Worm (Caenorhabditis elegans) whole organism, L3 larva: ENCODE measurements around the gene dnc-2.

Source experiments
- R02D3.7 ChIP-seq: fragments of 150-350 bp; optimal IDR thresholded peaks from 2 replicates; lab custom pipeline; 2014; ENCODE audit warnings: missing biosample characterization, missing genetic modification characterization
- ZK546.5 ChIP-seq: sonication (generic microtip); optimal IDR thresholded peaks from 2 replicates; lab custom pipeline; 2017; ENCODE audit warnings: missing biosample characterization, missing genetic modification characterization
- aly-2 ChIP-seq: fragments of 150-350 bp; optimal IDR thresholded peaks from 2 replicates; lab custom pipeline; 2014; ENCODE audit warnings: missing biosample characterization, missing genetic modification characterization
- ama-1 ChIP-seq: fragments of 150-350 bp; optimal IDR thresholded peaks from 2 replicates; lab custom pipeline; 2018
- ceh-16 ChIP-seq: sonication (generic microtip); optimal IDR thresholded peaks from 2 replicates; lab custom pipeline; 2017; ENCODE audit warnings: missing biosample characterization, missing genetic modification characterization
- ceh-28 ChIP-seq: fragments of 150-350 bp; optimal IDR thresholded peaks from 2 replicates; lab custom pipeline; 2014; ENCODE audit warnings: missing biosample characterization, missing genetic modification reagents, missing genetic modification characterization
- ceh-82 ChIP-seq: fragments of 150-350 bp; optimal IDR thresholded peaks from 2 replicates; lab custom pipeline; 2014; ENCODE audit warnings: missing biosample characterization, missing genetic modification characterization
- ceh-9 ChIP-seq: sonication (generic microtip); optimal IDR thresholded peaks from 2 replicates; lab custom pipeline; 2018; ENCODE audit warnings: missing biosample characterization, missing genetic modification characterization
- daf-12 ChIP-seq: fragments of 150-350 bp; optimal IDR thresholded peaks from 2 replicates; lab custom pipeline; 2014; ENCODE audit warnings: missing biosample characterization, missing genetic modification reagents, missing genetic modification characterization
- egl-27 ChIP-seq: sonication (generic microtip); optimal IDR thresholded peaks from 4 replicates; lab custom pipeline; 2017; ENCODE audit warnings: missing biosample characterization, missing genetic modification reagents, missing genetic modification characterization
- egl-5 ChIP-seq: fragments of 150-350 bp; optimal IDR thresholded peaks from 2 replicates; lab custom pipeline; 2017; ENCODE audit warnings: missing biosample characterization, missing genetic modification reagents, missing genetic modification characterization, inconsistent platforms
- elt-1 ChIP-seq: fragments of 150-350 bp; optimal IDR thresholded peaks from 2 replicates; lab custom pipeline; 2014; ENCODE audit warnings: missing biosample characterization, missing genetic modification characterization
- elt-2 ChIP-seq: sonication (generic microtip); optimal IDR thresholded peaks from 2 replicates; lab custom pipeline; 2016; ENCODE audit warnings: missing genetic modification reagents, mild to moderate bottlenecking, missing genetic modification characterization, missing compliant biosample characterization
- elt-3 ChIP-seq, 3 experiments: fragments of 150-350 bp in 1 of 3; sonication (generic microtip) in 2 of 3; optimal IDR thresholded peaks; 2 replicates in 2 of 3; 4 replicates in 1 of 3; lab custom pipeline; 2014 to 2017; ENCODE audit warnings: missing biosample characterization in 3 of 3, missing genetic modification characterization in 3 of 3
- eor-1 ChIP-seq, 2 experiments: fragments of 150-350 bp; optimal IDR thresholded peaks; 2 replicates each; lab custom pipeline; 2014 to 2018; ENCODE audit warnings: missing biosample characterization in 2 of 2, missing genetic modification characterization in 2 of 2
- fkh-10 ChIP-seq: sonication (generic microtip); optimal IDR thresholded peaks from 2 replicates; lab custom pipeline; 2017; ENCODE audit warnings: missing biosample characterization, missing genetic modification reagents, missing genetic modification characterization
- fkh-2 ChIP-seq: fragments of 150-350 bp; optimal IDR thresholded peaks from 2 replicates; lab custom pipeline; 2014; ENCODE audit warnings: missing biosample characterization, missing genetic modification reagents, missing genetic modification characterization
- fos-1 ChIP-seq: fragments of 150-350 bp; optimal IDR thresholded peaks from 2 replicates; lab custom pipeline; 2014; ENCODE audit warnings: missing biosample characterization, missing genetic modification characterization
- hmg-11 ChIP-seq: sonication (generic microtip); optimal IDR thresholded peaks from 2 replicates; lab custom pipeline; 2016; ENCODE audit warnings: missing genetic modification characterization, missing compliant biosample characterization
- jun-1 ChIP-seq: fragments of 150-350 bp; optimal IDR thresholded peaks from 2 replicates; lab custom pipeline; 2014; ENCODE audit warnings: missing biosample characterization, missing genetic modification reagents, missing genetic modification characterization
- lin-15B ChIP-seq: fragments of 150-350 bp; optimal IDR thresholded peaks from 2 replicates; lab custom pipeline; 2014; ENCODE audit warnings: missing biosample characterization, missing genetic modification characterization
- lin-39 ChIP-seq: fragments of 150-350 bp; optimal IDR thresholded peaks from 2 replicates; lab custom pipeline; 2018; ENCODE audit warnings: missing biosample characterization, missing genetic modification reagents, missing genetic modification characterization
- lsy-12 ChIP-seq: sonication (generic microtip); optimal IDR thresholded peaks from 2 replicates; lab custom pipeline; 2016; ENCODE audit warnings: mild to moderate bottlenecking, missing genetic modification characterization, missing compliant biosample characterization
- mdl-1 ChIP-seq: fragments of 150-350 bp; optimal IDR thresholded peaks from 2 replicates; lab custom pipeline; 2014; ENCODE audit warnings: missing biosample characterization, missing genetic modification characterization
- mml-1 ChIP-seq: fragments of 150-350 bp; sonication (generic microtip); optimal IDR thresholded peaks from 3 replicates; lab custom pipeline; 2014; ENCODE audit warnings: missing biosample characterization, missing genetic modification characterization
- nfya-1 ChIP-seq: sonication (generic microtip); optimal IDR thresholded peaks from 2 replicates; lab custom pipeline; 2017; ENCODE audit warnings: missing genetic modification characterization, mild to moderate bottlenecking, missing compliant biosample characterization, antibody characterized with exemption, moderate library complexity; ENCODE audit not compliant: insufficient read depth
- nhr-11 ChIP-seq: fragments of 150-350 bp; optimal IDR thresholded peaks from 2 replicates; lab custom pipeline; 2014; ENCODE audit warnings: missing biosample characterization, missing genetic modification characterization
- nhr-12 ChIP-seq: fragments of 150-350 bp; optimal IDR thresholded peaks from 2 replicates; lab custom pipeline; 2014; ENCODE audit warnings: missing biosample characterization, missing genetic modification characterization
- nhr-23 ChIP-seq: fragments of 150-350 bp; optimal IDR thresholded peaks from 2 replicates; lab custom pipeline; 2014; ENCODE audit warnings: missing biosample characterization, missing genetic modification reagents, missing genetic modification characterization
- nhr-237 ChIP-seq: fragments of 150-350 bp; optimal IDR thresholded peaks from 2 replicates; lab custom pipeline; 2014; ENCODE audit warnings: missing biosample characterization, missing genetic modification characterization
- nhr-25 ChIP-seq: sonication (generic microtip); optimal IDR thresholded peaks from 2 replicates; lab custom pipeline; 2017; ENCODE audit warnings: missing biosample characterization, missing genetic modification characterization
- nhr-28 ChIP-seq: fragments of 150-350 bp; optimal IDR thresholded peaks from 2 replicates; lab custom pipeline; 2014; ENCODE audit warnings: missing biosample characterization, missing genetic modification characterization
- nhr-43 ChIP-seq: sonication (generic microtip); optimal IDR thresholded peaks from 2 replicates; lab custom pipeline; 2016; ENCODE audit warnings: mild to moderate bottlenecking, missing genetic modification characterization, missing compliant biosample characterization; ENCODE audit not compliant: poor library complexity, severe bottlenecking
- nhr-67 ChIP-seq: fragments of 150-350 bp; optimal IDR thresholded peaks from 2 replicates; lab custom pipeline; 2014; ENCODE audit warnings: missing biosample characterization, missing genetic modification characterization
- nhr-76 ChIP-seq: fragments of 150-350 bp; sonication (generic microtip); optimal IDR thresholded peaks from 5 replicates; lab custom pipeline; 2014; ENCODE audit warnings: missing biosample characterization, missing genetic modification characterization
- nhr-77 ChIP-seq: fragments of 150-350 bp; optimal IDR thresholded peaks from 2 replicates; lab custom pipeline; 2014; ENCODE audit warnings: missing biosample characterization, missing genetic modification characterization
- pha-4 ChIP-seq: fragments of 150-350 bp; optimal IDR thresholded peaks from 2 replicates; lab custom pipeline; 2014; ENCODE audit warnings: missing biosample characterization, missing genetic modification reagents, missing genetic modification characterization
- pqm-1 ChIP-seq: fragments of 150-350 bp; optimal IDR thresholded peaks from 2 replicates; lab custom pipeline; 2017; ENCODE audit warnings: missing biosample characterization, missing genetic modification characterization, inconsistent platforms
- sea-2 ChIP-seq: fragments of 150-350 bp; sonication (generic microtip); optimal IDR thresholded peaks from 4 replicates; lab custom pipeline; 2014; ENCODE audit warnings: missing biosample characterization, missing genetic modification reagents, missing genetic modification characterization
- skn-1 ChIP-seq: fragments of 150-350 bp; optimal IDR thresholded peaks from 2 replicates; lab custom pipeline; 2014; ENCODE audit warnings: missing biosample characterization, missing genetic modification characterization
- snpc-4 ChIP-seq: fragments of 150-350 bp; optimal IDR thresholded peaks from 2 replicates; lab custom pipeline; 2014; ENCODE audit warnings: missing biosample characterization, missing genetic modification characterization
- tbx-2 ChIP-seq: sonication (generic microtip); optimal IDR thresholded peaks from 2 replicates; lab custom pipeline; 2016; ENCODE audit warnings: mild to moderate bottlenecking, missing genetic modification characterization, missing compliant biosample characterization
- unc-39 ChIP-seq: sonication (generic microtip); optimal IDR thresholded peaks from 4 replicates; lab custom pipeline; 2017; ENCODE audit warnings: missing biosample characterization, missing genetic modification characterization
- unc-62 ChIP-seq: fragments of 150-350 bp; sonication (generic microtip); optimal IDR thresholded peaks from 4 replicates; lab custom pipeline; 2014; ENCODE audit warnings: missing biosample characterization, missing genetic modification reagents, missing genetic modification characterization
- zag-1 ChIP-seq: fragments of 150-350 bp; optimal IDR thresholded peaks from 2 replicates; lab custom pipeline; 2014; ENCODE audit warnings: missing biosample characterization, missing genetic modification characterization
- ztf-11 ChIP-seq: fragments of 150-350 bp; optimal IDR thresholded peaks from 2 replicates; lab custom pipeline; 2014; ENCODE audit warnings: missing biosample characterization, missing genetic modification characterization
- ztf-4 ChIP-seq: fragments of 150-350 bp; optimal IDR thresholded peaks from 2 replicates; lab custom pipeline; 2014; ENCODE audit warnings: missing biosample characterization, missing genetic modification characterization

Gene dnc-2

DNA sequence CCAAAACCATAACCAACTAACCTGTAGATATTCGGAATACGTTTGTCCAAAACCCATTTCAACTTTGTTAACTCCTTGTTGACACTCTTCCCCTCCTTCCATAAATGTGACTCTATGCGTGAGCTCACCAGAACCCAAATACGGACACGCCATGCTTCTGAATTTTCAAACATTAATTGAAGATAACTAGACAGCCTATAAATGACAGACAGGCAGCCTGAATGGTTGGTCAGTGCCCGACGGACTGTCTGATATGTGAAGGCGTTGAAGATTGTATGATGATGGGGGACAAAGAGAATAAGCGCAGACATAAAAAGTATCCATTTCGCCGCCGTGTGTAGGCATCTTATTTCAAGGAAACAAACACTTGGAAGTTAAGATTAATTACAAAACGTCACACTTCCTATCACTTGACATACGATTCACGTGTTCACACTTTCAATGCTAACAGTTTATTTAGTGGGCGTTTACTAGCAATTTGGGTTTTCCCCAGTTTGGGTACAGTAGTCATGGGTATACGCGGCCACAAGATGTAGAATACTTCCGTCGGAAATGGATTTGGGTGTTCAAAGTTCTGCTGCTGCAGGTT is 5.7 kb downstream of the dnc-2 start, which contains the start of the genes tdo-2 and C28H8.2:
Gene tdo-2 (minus strand): TSS at position 157 of the 589 bp plus-strand sequence.
Gene C28H8.2 (plus strand): TSS at position 524 of the 589 bp plus-strand sequence.
- TF ChIP-seq nhr-23 (tag; lab: Kevin White, UChicago): peak; percentile 96
- peak; percentile 95 for TF ChIP-seq nhr-25 (tag; lab: Kevin White, UChicago)
- no peak for TF ChIP-seq fos-1 (tag; lab: Kevin White, UChicago)
- peak; percentile 69 for TF ChIP-seq unc-62 (GFP tag; lab: Kevin White, UChicago)
- TF ChIP-seq ceh-28 (tag; lab: Kevin White, UChicago): peak; percentile 36
- TF ChIP-seq skn-1 (tag; lab: Kevin White, UChicago): no peak
- peak; percentile 69 for TF ChIP-seq lsy-12 (tag; lab: Kevin White, UChicago)
- peak; percentile 44 for TF ChIP-seq mdl-1 (tag; lab: Kevin White, UChicago)
- no peak for TF ChIP-seq nhr-76 (tag; lab: Kevin White, UChicago)
- peak in 2 of 3 experiments; percentile 74 to 81 for TF ChIP-seq elt-3 (tag; optimal IDR thresholded peaks at IDR 0.05; lab: Kevin White, UChicago)
- peak; percentile 87 for TF ChIP-seq nhr-43 (tag; lab: Kevin White, UChicago)
- peak; percentile 28 for TF ChIP-seq jun-1
- TF ChIP-seq nfya-1 (tag; lab: Kevin White, UChicago): peak; percentile 47
- TF ChIP-seq, all 47 proteins: peak for 10

DNA sequence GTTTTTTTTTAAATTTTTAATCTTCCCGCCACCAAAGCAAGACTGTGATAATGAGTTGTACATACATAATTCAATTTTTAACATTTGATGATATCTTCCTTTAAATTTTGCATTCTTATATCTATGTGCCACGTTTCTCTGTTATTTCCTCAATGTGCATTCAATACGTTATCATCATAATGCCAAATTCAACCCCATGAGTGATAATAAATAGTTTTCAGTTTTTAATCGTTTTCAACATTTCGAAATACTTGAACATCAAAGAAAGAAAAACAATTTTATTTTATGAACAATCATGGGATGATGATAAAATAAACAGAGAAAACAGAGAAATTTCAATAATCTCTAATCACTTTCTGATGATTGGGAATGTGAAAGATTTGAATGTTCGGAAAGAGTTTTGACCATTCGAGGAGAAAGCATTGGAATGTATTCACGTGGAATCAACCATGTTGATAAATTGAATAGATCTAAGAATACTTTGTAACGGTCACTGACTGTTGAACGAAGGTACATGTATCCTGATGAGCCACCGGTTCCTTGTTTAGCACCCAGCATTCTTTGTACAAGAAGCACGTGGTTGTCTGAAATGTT is 8.1 kb downstream of the dnc-2 start:
- TF ChIP-seq tbx-2 (tag; lab: Kevin White, UChicago) (no peak), nhr-43 (tag; lab: Kevin White, UChicago) (peak; percentile 16), elt-1 (no peak), elt-2 (tag; lab: Kevin White, UChicago) (peak; percentile 87), unc-39 (tag; lab: Kevin White, UChicago) (no peak), lsy-12 (tag; lab: Kevin White, UChicago) (peak; percentile 40), pqm-1 (tag; lab: Kevin White, UChicago) (peak; percentile 42), eor-1 (tag; optimal IDR thresholded peaks at IDR 0.05; lab: Kevin White, UChicago) (no peak), fos-1 (tag; lab: Kevin White, UChicago) (peak; percentile 18), zag-1 (tag; lab: Kevin White, UChicago) (no peak), ceh-82 (tag; lab: Kevin White, UChicago) (no peak), nfya-1 (tag; lab: Kevin White, UChicago) (no peak), sea-2 (GFP tag; lab: Kevin White, UChicago) (no peak), nhr-67 (tag; lab: Kevin White, UChicago) (no peak), snpc-4 (tag; lab: Kevin White, UChicago) (no peak), hmg-11 (tag; lab: Kevin White, UChicago) (no peak), fkh-2 (tag; lab: Kevin White, UChicago) (no peak), mdl-1 (tag; lab: Kevin White, UChicago) (no peak), skn-1 (tag; lab: Kevin White, UChicago) (peak; percentile 92), pha-4 (peak; percentile 41), jun-1 (no peak), unc-62 (GFP tag; lab: Kevin White, UChicago) (no peak), egl-5 (tag; lab: Kevin White, UChicago) (no peak), ztf-4 (tag; lab: Kevin White, UChicago) (peak; percentile 24), ceh-28 (tag; lab: Kevin White, UChicago) (peak; percentile 37), elt-3 (tag; optimal IDR thresholded peaks at IDR 0.05; lab: Kevin White, UChicago) (no peak), nhr-77 (tag; lab: Kevin White, UChicago) (no peak), lin-15B (tag; lab: Kevin White, UChicago) (no peak), lin-39 (tag; lab: Kevin White, UChicago) (no peak), nhr-237 (no peak), daf-12 (tag; lab: Kevin White, UChicago) (no peak), nhr-12 (tag; lab: Kevin White, UChicago) (no peak), R02D3.7 (tag; lab: Kevin White, UChicago) (no peak), fkh-10 (GFP tag; lab: Kevin White, UChicago) (no peak), ceh-16 (tag; lab: Kevin White, UChicago) (no peak), ama-1 (lab: Kevin White, UChicago) (peak; percentile 2), nhr-23 (tag; lab: Kevin White, UChicago) (peak; percentile 20), nhr-28 (no peak), aly-2 (tag; lab: Kevin White, UChicago) (no peak), ztf-11 (tag; lab: Kevin White, UChicago) (no peak), nhr-11 (tag; lab: Kevin White, UChicago) (no peak), nhr-25 (tag; lab: Kevin White, UChicago) (peak; percentile 17), egl-27 (tag; lab: Kevin White, UChicago) (no peak), ceh-9 (tag; lab: Kevin White, UChicago) (no peak), nhr-76 (tag; lab: Kevin White, UChicago) (no peak), mml-1 (tag; lab: Kevin White, UChicago) (no peak), ZK546.5 (tag; lab: Kevin White, UChicago) (no peak)
- TF ChIP-seq, all 47 proteins: peak for 12
